Fruit fly (Drosophila melanogaster) ovary, adult (tissue): ENCODE measurements around the gene Sfp65A.

ENCODE experiments used
- CG17801 ChIP-seq: fragments of 200-800 bp; optimal IDR thresholded peaks from 2 replicates; lab custom pipeline; 2019; ENCODE audit warnings: missing biosample characterization, mild to moderate bottlenecking, missing genetic modification characterization, moderate library complexity; ENCODE audit not compliant: partially characterized antibody

The Sfp65A gene

dm6 chr3L:6349976-6350375 is at the start of gene Sfp65A:
Gene Sfp65A, plus strand, starts transcription at chr3L:6350276.
- TF ChIP-seq CG17801 (GFP tag; lab: Kevin White, UChicago) = no peak

dm6 chr3L:6302500-6302899 is 47.6 kb upstream of the Sfp65A start:
- TF ChIP-seq CG17801 (GFP tag; lab: Kevin White, UChicago) = no peak

dm6 chr3L:6304859-6305258 is 45.2 kb upstream of the Sfp65A start:
- TF ChIP-seq CG17801 (GFP tag; lab: Kevin White, UChicago) = no peak

dm6 chr3L:6307298-6307697 is 42.8 kb upstream of the Sfp65A start:
- no peak for TF ChIP-seq CG17801 (GFP tag; lab: Kevin White, UChicago)

dm6 chr3L:6308596-6308995 is 41.5 kb upstream of the Sfp65A start:
- TF ChIP-seq CG17801 (GFP tag; lab: Kevin White, UChicago) = no peak

dm6 chr3L:6309726-6310125 is 40.4 kb upstream of the Sfp65A start:
- TF ChIP-seq CG17801 (GFP tag; lab: Kevin White, UChicago) = no peak

dm6 chr3L:6310489-6310888 is 39.6 kb upstream of the Sfp65A start:
- TF ChIP-seq CG17801 (GFP tag; lab: Kevin White, UChicago) = no peak

- TF ChIP-seq CG17801 (GFP tag; lab: Kevin White, UChicago) = no peak
Measured at dm6 chr3L:6312029-6312623, 38.0 kb upstream of the Sfp65A start.

dm6 chr3L:6315693-6316092 is 34.4 kb upstream of the Sfp65A start:
- TF ChIP-seq CG17801 (GFP tag; lab: Kevin White, UChicago) = no peak

dm6 chr3L:6317494-6317893 is 32.6 kb upstream of the Sfp65A start:
- TF ChIP-seq CG17801 (GFP tag; lab: Kevin White, UChicago) = no peak

dm6 chr3L:6320311-6320710 is 29.8 kb upstream of the Sfp65A start, which contains the start of gene Or65a:
Gene Or65a, plus strand, starts transcription at chr3L:6320611.
- no peak for TF ChIP-seq CG17801 (GFP tag; lab: Kevin White, UChicago)

dm6 chr3L:6322680-6323079 is 27.4 kb upstream of the Sfp65A start:
- no peak for TF ChIP-seq CG17801 (GFP tag; lab: Kevin White, UChicago)

dm6 chr3L:6325312-6325711 is 24.8 kb upstream of the Sfp65A start, which contains the start of gene Or65b:
Gene Or65b, plus strand, starts transcription at chr3L:6325612.
- no peak for TF ChIP-seq CG17801 (GFP tag; lab: Kevin White, UChicago)

dm6 chr3L:6327308-6327707 is 22.8 kb upstream of the Sfp65A start, which contains the start of gene Or65c:
Gene Or65c, plus strand, starts transcription at chr3L:6327608.
- no peak for TF ChIP-seq CG17801 (GFP tag; lab: Kevin White, UChicago)

dm6 chr3L:6331399-6332111 is 18.5 kb upstream of the Sfp65A start:
- TF ChIP-seq CG17801 (GFP tag; lab: Kevin White, UChicago) = no peak

dm6 chr3L:6336248-6336858 is 13.7 kb upstream of the Sfp65A start:
- no peak for TF ChIP-seq CG17801 (GFP tag; lab: Kevin White, UChicago)
